Worm (Caenorhabditis elegans): ENCODE data around the gene T26H5.4.

Gene T26H5.4

ce11 chrV:15466017-15466416 is 17.5 kb upstream of the T26H5.4 start:
- TF ChIP-seq jun-1 (tag; optimal IDR thresholded peaks at IDR 0.05) = no peak
- TF ChIP-seq nhr-85 (tag) = peak; percentile 44

- peak; percentile 49 for TF ChIP-seq skn-1 (tag; optimal IDR thresholded peaks at IDR 0.05)
- TF ChIP-seq ets-5 (GFP tag; IDR thresholded peaks at IDR 0.05) = no peak
- TF ChIP-seq sup-37 (GFP tag; optimal IDR thresholded peaks at IDR 0.05) = peak; percentile 41
- TF ChIP-seq hlh-17 (GFP tag; optimal IDR thresholded peaks at IDR 0.05; ENCODE audit: borderline replicate concordance) = no peak
- no peak for TF ChIP-seq unc-62 (GFP tag; optimal IDR thresholded peaks at IDR 0.05)
- no peak for TF ChIP-seq ztf-4 (tag; optimal IDR thresholded peaks at IDR 0.05)
- peak; percentile 42 for TF ChIP-seq unc-86 (tag; optimal IDR thresholded peaks at IDR 0.05)
- peak; percentile 27 for TF ChIP-seq isw-1 (GFP tag; IDR thresholded peaks at IDR 0.05)
- TF ChIP-seq rnt-1 (tag; optimal IDR thresholded peaks at IDR 0.05) = peak; percentile 56
- peak in 1 of 2 experiments; percentile 38 for TF ChIP-seq ztf-11 (tag; optimal IDR thresholded peaks at IDR 0.05)
- TF ChIP-seq nhr-19 (GFP tag; conservative IDR thresholded peaks at IDR 0.05) = peak; percentile 80
- peak; percentile 88 for TF ChIP-seq mep-1 (tag; optimal IDR thresholded peaks at IDR 0.05)
- peak; percentile 34; the same call in 1 of the 2 replicates for TF ChIP-seq grh-1 (GFP tag; IDR thresholded peaks at IDR 0.05)
- peak; percentile 85 for TF ChIP-seq nhr-20 (tag; optimal IDR thresholded peaks at IDR 0.05)
- TF ChIP-seq efl-1 (optimal IDR thresholded peaks at IDR 0.05) = peak; percentile 42 to 68
- peak; percentile 42 to 96 for TF ChIP-seq efl-1 (GFP tag; optimal IDR thresholded peaks at IDR 0.05 in 1 of 2)
- TF ChIP-seq nhr-28 (tag; optimal IDR thresholded peaks at IDR 0.05) = no peak
- peak; percentile 83 for TF ChIP-seq elt-2 (tag; optimal IDR thresholded peaks at IDR 0.05)
- TF ChIP-seq fkh-10 (GFP tag; optimal IDR thresholded peaks at IDR 0.05) = no peak
- TF ChIP-seq nhr-90 (tag; optimal IDR thresholded peaks at IDR 0.05; ENCODE audit: poor library complexity) = peak; percentile 94
- no peak for TF ChIP-seq aha-1 (tag; optimal IDR thresholded peaks at IDR 0.05)
- TF ChIP-seq nhr-12 (tag; optimal IDR thresholded peaks at IDR 0.05) = no peak
- TF ChIP-seq dpl-1 (GFP tag; optimal IDR thresholded peaks at IDR 0.05) = peak; percentile 39 to 58 (median 48)
- TF ChIP-seq nhr-71 (tag; optimal IDR thresholded peaks at IDR 0.05) = peak; percentile 89
- TF ChIP-seq irx-1 (tag; optimal IDR thresholded peaks at IDR 0.05) = peak; percentile 74
- peak; percentile 39 for TF ChIP-seq aly-2 (tag; optimal IDR thresholded peaks at IDR 0.05)
- peak; percentile 45 for TF ChIP-seq sox-4 (tag; optimal IDR thresholded peaks at IDR 0.05)
- peak; percentile 2 for TF ChIP-seq vab-15 (tag; optimal IDR thresholded peaks at IDR 0.05)
- TF ChIP-seq tlp-1 (tag; optimal IDR thresholded peaks at IDR 0.05) = no peak
- TF ChIP-seq ceh-88 (GFP tag; IDR thresholded peaks at IDR 0.05) = 0 out of 2 replicates have a peak, but pooled peaks have one; percentile 43
- TF ChIP-seq egl-27 (tag; optimal IDR thresholded peaks at IDR 0.05) = no peak
- TF ChIP-seq snpc-4 (tag; optimal IDR thresholded peaks at IDR 0.05) = peak; percentile 55
- peak; percentile 79 for TF ChIP-seq dsc-1 (tag; optimal IDR thresholded peaks at IDR 0.05)
- TF ChIP-seq unc-30 (tag; optimal IDR thresholded peaks at IDR 0.05) = no peak
- TF ChIP-seq Y116A8C.19 (tag; optimal IDR thresholded peaks at IDR 0.05; ENCODE audit: borderline replicate concordance) = no peak
- peak; percentile 90 for TF ChIP-seq snu-23 (GFP tag; optimal IDR thresholded peaks at IDR 0.05)
- TF ChIP-seq lin-13 (GFP tag; optimal IDR thresholded peaks at IDR 0.05) = peak; percentile 54
- TF ChIP-seq unc-98 (GFP tag; IDR thresholded peaks at IDR 0.05) = 0 out of 2 replicates have a peak, but pooled peaks have one; percentile 25
- TF ChIP-seq zag-1 (tag; optimal IDR thresholded peaks at IDR 0.05) = no peak
- peak; percentile 41 to 65 (median 50) for TF ChIP-seq ceh-82 (tag; optimal IDR thresholded peaks at IDR 0.05)
- peak in 1 of 2 experiments; percentile 51 for TF ChIP-seq mdl-1 (tag; optimal IDR thresholded peaks at IDR 0.05)
- TF ChIP-seq fkh-8 (tag; optimal IDR thresholded peaks at IDR 0.05) = peak; percentile 74
- TF ChIP-seq C34B4.2 (tag; optimal IDR thresholded peaks at IDR 0.05) = no peak
- TF ChIP-seq F16B12.6 (tag; optimal IDR thresholded peaks at IDR 0.05) = no peak
- peak in 2 of 6 experiments; percentile 45 to 72 for TF ChIP-seq elt-3 (tag; optimal IDR thresholded peaks at IDR 0.05)
- TF ChIP-seq lin-39 (tag; optimal IDR thresholded peaks at IDR 0.05) = no peak
- peak; percentile 37 for TF ChIP-seq C04F5.9 (tag; optimal IDR thresholded peaks at IDR 0.05)
- peak; percentile 64 for TF ChIP-seq pax-3 (tag; optimal IDR thresholded peaks at IDR 0.05)
Measured at ce11 chrV:15465032-15465727, 16.7 kb upstream of the T26H5.4 start, which contains the start of gene pqn-71. Gene pqn-71 (plus strand): TSS chrV:15465677.
